Fruit fly (Drosophila melanogaster) whole organism, wandering third instar larva: ENCODE data around the gene CG34026.

Source experiments
- HLH106 ChIP-seq: fragments of 200-800 bp; optimal IDR thresholded peaks from 3 replicates; lab custom pipeline; 2019; ENCODE audit warnings: missing biosample characterization, mild to moderate bottlenecking, missing genetic modification characterization, moderate library complexity
- Hnf4 ChIP-seq: fragments of 200-800 bp; sonication (Bioruptor generic); optimal IDR thresholded peaks from 2 replicates; lab custom pipeline; 2016; ENCODE audit warnings: missing biosample characterization, mild to moderate bottlenecking, missing genetic modification characterization
- Hr78 ChIP-seq: fragments of >200 bp; optimal IDR thresholded peaks from 2 replicates; lab custom pipeline; 2017; ENCODE audit warnings: missing biosample characterization, missing genetic modification characterization
- Jra ChIP-seq: sonication (Bioruptor generic); optimal IDR thresholded peaks from 2 replicates; lab custom pipeline; 2016; ENCODE audit warnings: missing biosample characterization, missing genetic modification characterization
- Myc ChIP-seq: fragments of >200 bp; optimal IDR thresholded peaks from 2 replicates; lab custom pipeline; 2017
- br ChIP-seq: fragments of 200-800 bp; sonication (Bioruptor generic); optimal IDR thresholded peaks from 2 replicates; lab custom pipeline; 2016; ENCODE audit warnings: missing biosample characterization, missing genetic modification characterization
- lola ChIP-seq: fragments of >200 bp; optimal IDR thresholded peaks from 2 replicates; lab custom pipeline; 2017; ENCODE audit warnings: missing biosample characterization, missing genetic modification characterization
- psq ChIP-seq: fragments of 200-800 bp; sonication (Bioruptor generic); optimal IDR thresholded peaks from 3 replicates; lab custom pipeline; 2017; ENCODE audit warnings: missing biosample characterization, mild to moderate bottlenecking, missing genetic modification characterization, moderate library complexity
- sage ChIP-seq: fragments of 200-800 bp; sonication (Bioruptor generic); optimal IDR thresholded peaks from 2 replicates; lab custom pipeline; 2016; ENCODE audit warnings: missing biosample characterization, mild to moderate bottlenecking, missing genetic modification characterization
- sv ChIP-seq: fragments of 200-800 bp; sonication (Bioruptor generic); optimal IDR thresholded peaks from 3 replicates; lab custom pipeline; 2016; ENCODE audit warnings: missing biosample characterization, missing genetic modification characterization
- usp ChIP-seq: fragments of >200 bp; optimal IDR thresholded peaks from 2 replicates; lab custom pipeline; 2017; ENCODE audit warnings: missing biosample characterization, missing genetic modification characterization

- TF ChIP-seq Hnf4 = peak; percentile 99
- TF ChIP-seq Myc = no peak
- TF ChIP-seq Hr78 (GFP tag; lab: Kevin White, UChicago) = no peak
- TF ChIP-seq sage (GFP tag; lab: Kevin White, UChicago) = peak; percentile 96
- TF ChIP-seq psq = peak; percentile 100
- TF ChIP-seq br = peak; percentile 100
- TF ChIP-seq Jra (GFP tag; lab: Kevin White, UChicago) = peak; percentile 99
- TF ChIP-seq sv = peak; percentile 97
- TF ChIP-seq HLH106 (tag; lab: Kevin White, UChicago) = peak; percentile 100
- TF ChIP-seq lola (GFP tag; lab: Kevin White, UChicago) = no peak
- TF ChIP-seq usp (GFP tag; lab: Kevin White, UChicago) = no peak
Observed at dm6 chrX:9578696-9579509, 45.3 kb downstream of the CG34026 start.
